Fruit fly (Drosophila melanogaster) S2 (cell line): ENCODE data around the gene CG5435.

Experiments
- CG8478 ChIP-seq: fragments of >200 bp; optimal IDR thresholded peaks from 2 replicates; lab custom pipeline; 2018
- CTCF ChIP-seq, 2 experiments: fragments of >200 bp; optimal IDR thresholded peaks; 2 replicates each; lab custom pipeline; 2018

- no peak for TF ChIP-seq CTCF (optimal IDR thresholded peaks at IDR 0.05; lab: Kevin White, UChicago)
- no peak for TF ChIP-seq CG8478
These were observed 38.1 kb upstream of the CG5435 start for dm6 chr2L:12468813-12469212.
